Fruit fly (Drosophila melanogaster) whole organism, prepupa: Measurements from ENCODE around the gene MetRS-m.

Experiments used
- Blimp-1 ChIP-seq: fragments of 200-800 bp; sonication (Bioruptor generic); optimal IDR thresholded peaks from 3 replicates; lab custom pipeline; 2017; ENCODE audit warnings: missing biosample characterization, missing genetic modification characterization, mild to moderate bottlenecking, moderate library complexity, missing genetic modification reagents
- CG10631 ChIP-seq: fragments of 200-800 bp; sonication (Bioruptor generic); optimal IDR thresholded peaks from 2 replicates; lab custom pipeline; 2016; ENCODE audit warnings: missing biosample characterization, missing genetic modification characterization
- CG11294 ChIP-seq: fragments of 200-800 bp; sonication (Bioruptor generic); IDR thresholded peaks from 2 replicates; pipeline ENCODE4 v1.3.6; 2022; ENCODE audit warnings: missing biosample characterization, missing genetic modification characterization
- CG11762 ChIP-seq: fragments of 200-800 bp; sonication (Bioruptor generic); optimal IDR thresholded peaks from 3 replicates; lab custom pipeline; 2016; ENCODE audit warnings: missing biosample characterization, missing genetic modification characterization; ENCODE audit not compliant: insufficient read depth
- CG16779 ChIP-seq: fragments of 200-800 bp; sonication (Bioruptor generic); optimal IDR thresholded peaks from 3 replicates; lab custom pipeline; 2017; ENCODE audit warnings: missing biosample characterization, mild to moderate bottlenecking, missing genetic modification characterization
- CG3032 ChIP-seq: fragments of 200-800 bp; optimal IDR thresholded peaks from 2 replicates; lab custom pipeline; 2019; ENCODE audit warnings: missing biosample characterization, mild to moderate bottlenecking, missing genetic modification characterization, moderate library complexity
- CG31627 ChIP-seq: fragments of 200-800 bp; sonication (Bioruptor generic); optimal IDR thresholded peaks from 3 replicates; lab custom pipeline; 2016; ENCODE audit warnings: missing biosample characterization, missing genetic modification characterization
- CG32006 ChIP-seq: fragments of 200-800 bp; sonication (Bioruptor generic); optimal IDR thresholded peaks from 3 replicates; lab custom pipeline; 2017; ENCODE audit warnings: missing biosample characterization, mild to moderate bottlenecking, missing genetic modification characterization
- CG34406 ChIP-seq: fragments of 200-800 bp; sonication (Bioruptor generic); optimal IDR thresholded peaks from 3 replicates; lab custom pipeline; 2016; ENCODE audit warnings: missing biosample characterization, missing genetic modification characterization
- CG3919 ChIP-seq: fragments of 200-800 bp; sonication (Bioruptor generic); optimal IDR thresholded peaks from 3 replicates; lab custom pipeline; 2016; ENCODE audit warnings: missing biosample characterization, missing genetic modification characterization
- CG6276 ChIP-seq: fragments of 200-800 bp; sonication (Bioruptor generic); optimal IDR thresholded peaks from 2 replicates; lab custom pipeline; 2017; ENCODE audit warnings: missing biosample characterization, mild to moderate bottlenecking, missing genetic modification characterization
- CG6792 ChIP-seq: fragments of 200-800 bp; sonication (Bioruptor generic); optimal IDR thresholded peaks from 3 replicates; lab custom pipeline; 2016; ENCODE audit warnings: missing biosample characterization, missing genetic modification characterization
- CG6808 ChIP-seq: fragments of 200-800 bp; sonication (Bioruptor generic); optimal IDR thresholded peaks from 3 replicates; lab custom pipeline; 2017; ENCODE audit warnings: missing biosample characterization, missing genetic modification characterization, mild to moderate bottlenecking, moderate library complexity, missing genetic modification reagents
- CG6854 ChIP-seq: fragments of 200-800 bp; sonication (Bioruptor generic); optimal IDR thresholded peaks from 2 replicates; lab custom pipeline; 2017; ENCODE audit warnings: missing biosample characterization, mild to moderate bottlenecking, missing genetic modification characterization
- CG7368 ChIP-seq: fragments of 200-800 bp; sonication (Bioruptor generic); optimal IDR thresholded peaks from 3 replicates; lab custom pipeline; 2016; ENCODE audit warnings: missing biosample characterization, missing genetic modification characterization
- CG8119 ChIP-seq: fragments of 200-800 bp; sonication (Bioruptor generic); IDR thresholded peaks from 3 replicates; pipeline ENCODE4 v1.3.6; 2022; ENCODE audit warnings: missing biosample characterization, missing genetic modification characterization
- CG8319 ChIP-seq: fragments of 200-800 bp; sonication (Bioruptor generic); optimal IDR thresholded peaks from 3 replicates; lab custom pipeline; 2016; ENCODE audit warnings: missing biosample characterization, missing genetic modification characterization
- CG8632 ChIP-seq: fragments of 200-800 bp; sonication (Bioruptor generic); optimal IDR thresholded peaks from 3 replicates; lab custom pipeline; 2016; ENCODE audit warnings: missing biosample characterization, missing genetic modification characterization
- CG9139 ChIP-seq: fragments of 200-800 bp; sonication (Bioruptor generic); optimal IDR thresholded peaks from 3 replicates; lab custom pipeline; 2017; ENCODE audit warnings: missing biosample characterization, mild to moderate bottlenecking, missing genetic modification characterization
- Eip75B ChIP-seq: fragments of 200-800 bp; sonication (Bioruptor generic); optimal IDR thresholded peaks from 3 replicates; lab custom pipeline; 2016; ENCODE audit warnings: missing biosample characterization, missing genetic modification characterization
- Eip78C ChIP-seq: fragments of 200-800 bp; sonication (Bioruptor generic); peaks from one replicate; lab custom pipeline; 2016; ENCODE audit warnings: missing biosample characterization, missing genetic modification characterization
- Eip93F ChIP-seq: fragments of 200-800 bp; sonication (Bioruptor generic); optimal IDR thresholded peaks from 2 replicates; lab custom pipeline; 2016; ENCODE audit warnings: missing biosample characterization, mild to moderate bottlenecking, missing genetic modification characterization
- Gug ChIP-seq: fragments of 200-800 bp; sonication (Bioruptor generic); IDR thresholded peaks from 2 replicates; pipeline ENCODE4 v1.3.6; 2022; ENCODE audit warnings: missing biosample characterization, missing genetic modification characterization
- Hr39 ChIP-seq: fragments of 200-800 bp; sonication (Bioruptor generic); optimal IDR thresholded peaks from 2 replicates; lab custom pipeline; 2016; ENCODE audit warnings: missing biosample characterization, missing genetic modification characterization
- Hr4 ChIP-seq: fragments of 200-800 bp; sonication (Bioruptor generic); optimal IDR thresholded peaks from 3 replicates; lab custom pipeline; 2016; ENCODE audit warnings: missing biosample characterization, missing genetic modification characterization
- Lpt ChIP-seq: fragments of 200-800 bp; sonication (Bioruptor generic); optimal IDR thresholded peaks from 3 replicates; lab custom pipeline; 2016; ENCODE audit warnings: missing biosample characterization, missing genetic modification characterization
- Met ChIP-seq: fragments of 200-800 bp; sonication (Bioruptor generic); optimal IDR thresholded peaks from 3 replicates; lab custom pipeline; 2016; ENCODE audit warnings: missing biosample characterization, missing genetic modification characterization
- OdsH ChIP-seq: fragments of 200-800 bp; sonication (Bioruptor generic); optimal IDR thresholded peaks from 3 replicates; lab custom pipeline; 2016; ENCODE audit warnings: missing biosample characterization, missing genetic modification characterization
- Smox ChIP-seq: fragments of 200-800 bp; sonication (Bioruptor generic); optimal IDR thresholded peaks from 3 replicates; lab custom pipeline; 2016; ENCODE audit warnings: missing biosample characterization, missing genetic modification characterization
- Sox15 ChIP-seq: fragments of 200-800 bp; sonication (Bioruptor generic); optimal IDR thresholded peaks from 3 replicates; lab custom pipeline; 2016; ENCODE audit warnings: missing biosample characterization, missing genetic modification characterization
- achi ChIP-seq: fragments of 200-800 bp; sonication (Bioruptor generic); optimal IDR thresholded peaks from 3 replicates; lab custom pipeline; 2016; ENCODE audit warnings: missing biosample characterization, missing genetic modification characterization
- acj6 ChIP-seq: fragments of 200-800 bp; sonication (Bioruptor generic); optimal IDR thresholded peaks from 3 replicates; lab custom pipeline; 2016; ENCODE audit warnings: missing biosample characterization, missing genetic modification characterization
- cyc ChIP-seq: fragments of 200-800 bp; sonication (Bioruptor generic); optimal IDR thresholded peaks from 3 replicates; lab custom pipeline; 2016; ENCODE audit warnings: missing biosample characterization, missing genetic modification characterization
- eg ChIP-seq: fragments of 200-800 bp; sonication (Bioruptor generic); IDR thresholded peaks from 3 replicates; pipeline ENCODE4 v1.3.6; 2022; ENCODE audit warnings: missing biosample characterization, missing genetic modification characterization
- esn ChIP-seq: fragments of 200-800 bp; sonication (Bioruptor generic); optimal IDR thresholded peaks from 2 replicates; lab custom pipeline; 2016; ENCODE audit warnings: missing biosample characterization, mild to moderate bottlenecking, missing genetic modification characterization, moderate library complexity
- fd59A ChIP-seq: fragments of 200-800 bp; sonication (Bioruptor generic); optimal IDR thresholded peaks from 2 replicates; lab custom pipeline; 2017; ENCODE audit warnings: missing biosample characterization, mild to moderate bottlenecking, missing genetic modification characterization, missing genetic modification reagents
- lz ChIP-seq: fragments of 200-800 bp; sonication (Bioruptor generic); optimal IDR thresholded peaks from 3 replicates; lab custom pipeline; 2016; ENCODE audit warnings: missing biosample characterization, missing genetic modification characterization
- net ChIP-seq: fragments of 200-800 bp; sonication (Bioruptor generic); optimal IDR thresholded peaks from 3 replicates; lab custom pipeline; 2016; ENCODE audit warnings: missing biosample characterization, missing genetic modification characterization
- pdm3 ChIP-seq: fragments of 200-800 bp; sonication (Bioruptor generic); optimal IDR thresholded peaks from 3 replicates; lab custom pipeline; 2016; ENCODE audit warnings: missing biosample characterization, missing genetic modification characterization
- salr ChIP-seq, 2 experiments: fragments of 200-800 bp; sonication (Bioruptor generic); optimal IDR thresholded peaks; 3 replicates each; lab custom pipeline; 2016 to 2018; ENCODE audit warnings: missing biosample characterization in 2 of 2, missing genetic modification characterization in 2 of 2, mild to moderate bottlenecking in 1 of 2
- ss ChIP-seq, 2 experiments: fragments of 200-800 bp; sonication (Bioruptor generic); optimal IDR thresholded peaks; 2 replicates in 1 of 2; 3 replicates in 1 of 2; lab custom pipeline; 2017 to 2018; ENCODE audit warnings: mild to moderate bottlenecking in 2 of 2, missing biosample characterization in 2 of 2, missing genetic modification characterization in 2 of 2, moderate library complexity in 1 of 2
- svp ChIP-seq: fragments of 200-800 bp; sonication (Bioruptor generic); peaks from one replicate; lab custom pipeline; 2016; ENCODE audit warnings: missing biosample characterization, missing genetic modification characterization
- topi ChIP-seq: fragments of 200-800 bp; sonication (Bioruptor generic); optimal IDR thresholded peaks from 3 replicates; lab custom pipeline; 2016; ENCODE audit warnings: missing biosample characterization, missing genetic modification characterization
- vri ChIP-seq: fragments of 200-800 bp; sonication (Bioruptor generic); optimal IDR thresholded peaks from 3 replicates; lab custom pipeline; 2016; ENCODE audit warnings: missing biosample characterization, mild to moderate bottlenecking, missing genetic modification characterization

The MetRS-m gene

DNA sequence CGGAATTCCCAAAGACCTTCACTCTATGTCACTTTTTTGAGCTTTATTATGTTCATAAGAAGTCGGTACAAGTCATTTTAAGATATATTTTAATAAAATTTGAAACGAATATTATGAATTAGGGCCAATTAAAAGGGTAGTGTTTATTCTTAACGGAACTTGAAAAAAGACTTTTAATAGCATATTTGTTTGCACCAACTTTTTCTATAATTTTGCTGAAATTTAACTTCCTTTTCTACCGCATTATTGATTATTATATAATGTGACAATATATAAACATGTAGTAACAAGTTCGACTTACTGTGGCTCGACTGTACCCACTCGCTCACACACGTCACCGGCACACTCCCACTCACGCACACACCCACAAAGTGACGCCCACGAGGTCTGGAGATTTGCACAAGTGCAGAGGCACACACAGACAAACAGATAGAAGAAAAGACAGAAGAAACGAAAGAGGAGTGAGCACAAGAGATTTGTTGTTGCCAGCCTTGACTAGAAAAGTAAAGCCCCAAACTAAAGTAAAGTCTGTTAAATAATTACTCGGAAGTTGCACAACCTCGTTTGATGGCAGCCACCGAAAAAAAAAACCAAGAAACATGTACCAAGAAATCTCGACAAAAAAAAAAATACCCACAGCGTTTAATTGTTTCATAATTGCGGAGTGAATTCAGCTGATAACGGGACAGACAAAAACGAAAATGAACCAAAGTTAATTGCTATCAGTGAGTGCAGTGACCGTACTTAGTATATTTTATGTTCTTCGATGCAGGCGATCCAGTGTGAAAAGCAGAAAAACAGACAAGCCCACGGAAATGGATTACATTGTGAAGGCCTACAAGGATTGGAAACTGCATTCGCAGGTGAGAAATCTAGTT lies 30.4 kb upstream of the MetRS-m start (continued):
- TF ChIP-seq Eip78C (GFP tag; lab: Kevin White, UChicago) (peak; percentile 90), Eip93F (GFP tag; lab: Kevin White, UChicago) (peak; percentile 64), salr (GFP tag; optimal IDR thresholded peaks at IDR 0.05; lab: Kevin White, UChicago) (peak in 1 of 2 experiments; percentile 16), CG6792 (GFP tag; lab: Kevin White, UChicago) (peak; percentile 32), CG10631 (GFP tag; lab: Kevin White, UChicago) (peak; percentile 44), CG6854 (GFP tag; lab: Kevin White, UChicago) (no peak), CG8319 (GFP tag; lab: Kevin White, UChicago) (no peak), CG3919 (peak; percentile 48), acj6 (GFP tag; lab: Kevin White, UChicago) (peak; percentile 56), CG31627 (GFP tag; lab: Kevin White, UChicago) (peak; percentile 40), Hr39 (GFP tag; lab: Kevin White, UChicago) (peak; percentile 41), lz (peak; percentile 54), CG7368 (GFP tag; lab: Kevin White, UChicago) (no peak), ss (GFP tag; optimal IDR thresholded peaks at IDR 0.05; lab: Kevin White, UChicago) (peak in 1 of 2 experiments; percentile 44), net (GFP tag; lab: Kevin White, UChicago) (peak; percentile 39), Smox (GFP tag; lab: Kevin White, UChicago) (peak; percentile 58), CG8632 (GFP tag; lab: Kevin White, UChicago) (peak; percentile 44), topi (GFP tag; lab: Kevin White, UChicago) (peak; percentile 57), fd59A (GFP tag; lab: Kevin White, UChicago) (peak; percentile 14), CG8119 (GFP tag; lab: Robert Waterston, UW) (peak; percentile 68), Sox15 (peak; percentile 17), CG6808 (GFP tag; lab: Kevin White, UChicago) (peak; percentile 34), eg (0 out of 3 replicates have a peak, but pooled peaks have one; percentile 36), CG32006 (GFP tag; lab: Kevin White, UChicago) (peak; percentile 81), Lpt (GFP tag; lab: Kevin White, UChicago) (peak; percentile 28)

DNA sequence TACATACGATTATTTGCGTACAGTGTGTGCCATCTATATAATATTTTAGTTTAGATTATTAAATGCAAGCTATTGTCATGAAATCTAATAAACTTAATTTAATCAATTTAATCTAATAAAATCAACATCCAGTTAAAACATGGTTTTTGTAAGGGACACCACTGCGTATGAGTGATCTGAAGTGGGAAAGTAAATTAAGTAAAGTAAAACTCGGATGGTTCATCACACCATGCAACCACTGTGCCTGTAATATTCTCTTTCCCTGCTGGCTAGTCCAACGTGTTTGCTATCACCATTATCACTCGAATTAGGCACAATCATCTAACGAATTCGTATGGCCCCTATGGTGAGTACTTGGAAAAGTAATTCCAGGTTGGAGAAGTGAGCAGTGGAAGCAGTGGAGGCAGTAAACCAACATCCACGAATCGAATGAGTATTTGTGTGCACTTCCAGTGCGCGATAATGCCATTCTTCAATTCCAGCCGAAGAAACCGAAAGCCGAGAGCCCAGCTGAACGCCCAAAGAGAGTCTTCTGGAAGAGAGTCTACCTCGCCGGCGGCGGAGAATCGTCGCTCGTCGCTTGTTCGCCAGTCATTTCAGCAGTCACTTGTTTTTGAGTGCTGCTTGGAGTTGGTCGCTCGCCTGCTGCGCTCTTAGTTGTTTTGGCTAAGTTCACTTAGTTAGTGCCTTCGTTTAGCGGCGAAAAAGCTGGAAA lies 29.0 kb upstream of the MetRS-m start, which contains the start of gene red:
red (plus strand) TSS at position 403 of the 715 bp plus-strand sequence.
- TF ChIP-seq CG6808 (GFP tag; lab: Kevin White, UChicago) (peak; percentile 0), CG10631 (GFP tag; lab: Kevin White, UChicago) (peak; percentile 35), CG34406 (GFP tag; lab: Kevin White, UChicago) (no peak), Eip75B (GFP tag; lab: Kevin White, UChicago) (peak; percentile 20), CG8632 (GFP tag; lab: Kevin White, UChicago) (no peak), Gug (GFP tag; lab: Robert Waterston, UW) (peak; percentile 31; the same call in 1 of the 2 replicates), Eip78C (GFP tag; lab: Kevin White, UChicago) (peak; percentile 58), cyc (no peak), vri (peak; percentile 66), CG8319 (GFP tag; lab: Kevin White, UChicago) (no peak), esn (GFP tag; lab: Kevin White, UChicago) (peak; percentile 23), acj6 (GFP tag; lab: Kevin White, UChicago) (peak; percentile 44), CG11762 (GFP tag; lab: Kevin White, UChicago) (no peak), eg (peak; percentile 66), Blimp-1 (peak; percentile 96), CG11294 (GFP tag; lab: Robert Waterston, UW) (no peak), achi (GFP tag; lab: Kevin White, UChicago) (peak; percentile 34), Hr39 (GFP tag; lab: Kevin White, UChicago) (no peak), OdsH (GFP tag; lab: Kevin White, UChicago) (peak; percentile 15), CG9139 (peak; percentile 41), CG3919 (no peak), ss (GFP tag; optimal IDR thresholded peaks at IDR 0.05; lab: Kevin White, UChicago) (peak; percentile 41 to 58), CG6276 (GFP tag; lab: Kevin White, UChicago) (peak; percentile 58), CG3032 (no peak), pdm3 (peak; percentile 10), CG7368 (GFP tag; lab: Kevin White, UChicago) (no peak), CG6792 (GFP tag; lab: Kevin White, UChicago) (no peak), Lpt (GFP tag; lab: Kevin White, UChicago) (peak; percentile 28), Met (peak; percentile 9), Hr4 (peak; percentile 69), svp (GFP tag; lab: Kevin White, UChicago) (peak; percentile 67), CG16779 (tag; lab: Kevin White, UChicago) (no peak), net (GFP tag; lab: Kevin White, UChicago) (peak; percentile 3)
